Worm (Caenorhabditis elegans) whole organism, mixed stage, embryonic: Measurements from ENCODE around the gene F10D7.10.

Source experiments
- M03D4.4 ChIP-seq: sonication (generic microtip); optimal IDR thresholded peaks from 2 replicates; lab custom pipeline; 2017; ENCODE audit warnings: mild to moderate bottlenecking, missing genetic modification characterization, missing compliant biosample characterization
- bed-3 ChIP-seq: fragments of 200-800 bp; sonication (Bioruptor generic); optimal IDR thresholded peaks from 3 replicates; lab custom pipeline; 2018; ENCODE audit warnings: mild to moderate bottlenecking, missing genetic modification characterization, moderate library complexity, missing compliant biosample characterization
- ceh-39 ChIP-seq: fragments of 150-350 bp; optimal IDR thresholded peaks from 2 replicates; lab custom pipeline; 2014; ENCODE audit warnings: missing biosample characterization, missing genetic modification characterization
- ceh-43 ChIP-seq: fragments of 200-800 bp; sonication (Bioruptor generic); optimal IDR thresholded peaks from 2 replicates; lab custom pipeline; 2018; ENCODE audit warnings: mild to moderate bottlenecking, missing genetic modification characterization, moderate library complexity, missing compliant biosample characterization
- ceh-83 ChIP-seq: fragments of 200-800 bp; sonication (Bioruptor generic); optimal IDR thresholded peaks from 2 replicates; lab custom pipeline; 2018; ENCODE audit warnings: mild to moderate bottlenecking, missing genetic modification characterization, missing compliant biosample characterization
- ces-1 ChIP-seq: fragments of 150-350 bp; optimal IDR thresholded peaks from 2 replicates; lab custom pipeline; 2014; ENCODE audit warnings: missing biosample characterization, missing genetic modification reagents, missing genetic modification characterization
- cnd-1 ChIP-seq: fragments of 200-800 bp; sonication (Bioruptor generic); optimal IDR thresholded peaks from 2 replicates; lab custom pipeline; 2018; ENCODE audit warnings: mild to moderate bottlenecking, missing genetic modification characterization, missing compliant biosample characterization
- elt-3 ChIP-seq: fragments of 150-350 bp; optimal IDR thresholded peaks from 2 replicates; lab custom pipeline; 2014; ENCODE audit warnings: missing biosample characterization, missing genetic modification characterization
- flh-1 ChIP-seq: fragments of 200-800 bp; sonication (Bioruptor generic); optimal IDR thresholded peaks from 2 replicates; lab custom pipeline; 2018; ENCODE audit warnings: mild to moderate bottlenecking, missing genetic modification characterization, moderate library complexity, missing compliant biosample characterization
- hlh-1 ChIP-seq: fragments of 150-350 bp; optimal IDR thresholded peaks from 2 replicates; lab custom pipeline; 2014; ENCODE audit warnings: missing biosample characterization, missing genetic modification reagents, missing genetic modification characterization
- lin-13 ChIP-seq: fragments of 150-350 bp; optimal IDR thresholded peaks from 2 replicates; lab custom pipeline; 2014; ENCODE audit warnings: missing biosample characterization, missing genetic modification characterization
- lin-32 ChIP-seq: fragments of 200-800 bp; sonication (Bioruptor generic); optimal IDR thresholded peaks from 2 replicates; lab custom pipeline; 2018; ENCODE audit warnings: mild to moderate bottlenecking, missing genetic modification characterization, missing compliant biosample characterization
- lsy-2 ChIP-seq: fragments of 150-350 bp; optimal IDR thresholded peaks from 2 replicates; lab custom pipeline; 2014; ENCODE audit warnings: missing biosample characterization, missing genetic modification characterization
- mab-5 ChIP-seq: fragments of 150-350 bp; optimal IDR thresholded peaks from 2 replicates; lab custom pipeline; 2014; ENCODE audit warnings: missing biosample characterization, missing genetic modification characterization
- mep-1 ChIP-seq: fragments of 150-350 bp; optimal IDR thresholded peaks from 2 replicates; lab custom pipeline; 2017; ENCODE audit warnings: missing biosample characterization, missing genetic modification reagents, missing genetic modification characterization, inconsistent platforms
- mls-2 ChIP-seq: sonication (generic microtip); optimal IDR thresholded peaks from 2 replicates; lab custom pipeline; 2016; ENCODE audit warnings: mild to moderate bottlenecking, missing genetic modification characterization, moderate library complexity, missing compliant biosample characterization
- nhr-12 ChIP-seq: fragments of 150-350 bp; optimal IDR thresholded peaks from 2 replicates; lab custom pipeline; 2014; ENCODE audit warnings: missing biosample characterization, missing genetic modification characterization
- nhr-2 ChIP-seq: fragments of 150-350 bp; optimal IDR thresholded peaks from 2 replicates; lab custom pipeline; 2014; ENCODE audit warnings: missing biosample characterization, missing genetic modification characterization
- nhr-237 ChIP-seq: fragments of 150-350 bp; optimal IDR thresholded peaks from 2 replicates; lab custom pipeline; 2014; ENCODE audit warnings: missing biosample characterization, missing genetic modification characterization
- nhr-28 ChIP-seq: fragments of 150-350 bp; optimal IDR thresholded peaks from 2 replicates; lab custom pipeline; 2014; ENCODE audit warnings: missing biosample characterization, missing genetic modification characterization
- nhr-76 ChIP-seq: sonication (generic microtip); optimal IDR thresholded peaks from 2 replicates; lab custom pipeline; 2017; ENCODE audit warnings: missing biosample characterization, missing genetic modification characterization
- pha-4 ChIP-seq: fragments of 150-350 bp; optimal IDR thresholded peaks from 2 replicates; lab custom pipeline; 2018; ENCODE audit warnings: missing biosample characterization, missing genetic modification reagents, missing genetic modification characterization
- sem-2 ChIP-seq: fragments of 200-800 bp; sonication (Bioruptor generic); optimal IDR thresholded peaks from 2 replicates; lab custom pipeline; 2018; ENCODE audit warnings: mild to moderate bottlenecking, missing genetic modification characterization, missing compliant biosample characterization
- sptf-1 ChIP-seq: sonication (generic microtip); optimal IDR thresholded peaks from 2 replicates; lab custom pipeline; 2017; ENCODE audit warnings: mild to moderate bottlenecking, missing genetic modification characterization, moderate library complexity, missing compliant biosample characterization
- tbx-8 ChIP-seq: fragments of 200-800 bp; sonication (Bioruptor generic); optimal IDR thresholded peaks from 2 replicates; lab custom pipeline; 2018; ENCODE audit warnings: mild to moderate bottlenecking, missing genetic modification characterization, moderate library complexity, missing compliant biosample characterization
- unc-120 ChIP-seq: sonication (generic microtip); optimal IDR thresholded peaks from 2 replicates; lab custom pipeline; 2017; ENCODE audit warnings: missing genetic modification characterization, missing compliant biosample characterization; ENCODE audit not compliant: poor library complexity, severe bottlenecking
- unc-39 ChIP-seq: fragments of 150-350 bp; optimal IDR thresholded peaks from 2 replicates; lab custom pipeline; 2014; ENCODE audit warnings: missing biosample characterization, missing genetic modification characterization
- unc-62 ChIP-seq: fragments of 150-350 bp; optimal IDR thresholded peaks from 2 replicates; lab custom pipeline; 2014; ENCODE audit warnings: missing biosample characterization, missing genetic modification reagents, missing genetic modification characterization
- zip-8 ChIP-seq: fragments of 150-350 bp; optimal IDR thresholded peaks from 2 replicates; lab custom pipeline; 2014; ENCODE audit warnings: missing biosample characterization, missing genetic modification characterization
- ztf-11 ChIP-seq: fragments of 150-350 bp; optimal IDR thresholded peaks from 2 replicates; lab custom pipeline; 2014; ENCODE audit warnings: missing biosample characterization, missing genetic modification characterization

Gene F10D7.10

DNA sequence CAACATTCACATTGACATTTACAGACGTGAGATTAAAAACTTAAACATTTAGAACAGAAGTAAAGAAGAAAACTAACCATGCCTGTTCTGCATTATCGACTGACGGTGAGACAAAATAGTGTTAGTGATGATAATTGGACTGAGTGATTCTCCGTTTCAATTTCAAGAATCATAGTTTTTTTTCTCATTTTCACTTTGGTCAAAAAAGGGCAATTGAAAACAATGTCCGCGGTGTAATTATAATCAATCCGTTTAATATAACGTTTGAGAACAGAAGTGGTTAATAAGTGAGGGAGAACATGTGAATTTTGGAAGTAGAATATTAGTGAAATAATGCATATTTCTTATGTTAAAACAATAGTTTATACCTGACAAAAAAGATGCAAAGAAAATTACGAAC lies at the start of gene F10D7.10:
Gene F10D7.10 (minus strand): TSS at position 101 of the 400 bp plus-strand sequence.
- TF ChIP-seq tbx-8 (no peak), unc-120 (tag; lab: Kevin White, UChicago) (no peak), bed-3 (no peak), ces-1 (no peak), nhr-237 (tag; lab: Kevin White, UChicago) (no peak), sptf-1 (no peak)

DNA sequence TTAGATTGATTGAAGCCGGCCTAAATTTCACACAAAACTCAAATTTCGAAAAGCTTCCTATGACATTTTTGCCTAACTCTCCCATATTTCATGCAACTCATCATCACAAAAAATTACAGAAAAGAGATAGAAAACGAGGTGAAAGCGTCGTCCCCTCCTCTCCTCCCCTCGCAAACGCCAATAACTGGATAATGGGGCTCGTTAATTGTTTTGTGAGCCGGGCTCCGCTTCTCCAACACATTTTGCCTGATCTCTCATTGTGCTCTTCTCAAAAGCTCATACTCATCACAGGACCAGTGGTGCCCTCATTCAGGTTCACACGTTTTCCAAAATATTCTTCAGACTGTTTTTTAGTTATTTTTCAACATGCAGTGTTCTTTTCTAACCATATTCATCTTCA lies 49.2 kb upstream of the F10D7.10 start, which contains the start of gene pbo-6:
Gene pbo-6 (plus strand): TSS at position 240 of the 400 bp plus-strand sequence.
- TF ChIP-seq unc-62 (no peak), nhr-2 (tag; lab: Kevin White, UChicago) (no peak), nhr-76 (no peak), cnd-1 (tag; lab: Kevin White, UChicago) (no peak), mls-2 (tag; lab: Kevin White, UChicago) (no peak), zip-8 (no peak), unc-39 (tag; lab: Kevin White, UChicago) (no peak), nhr-12 (tag; lab: Kevin White, UChicago) (no peak), hlh-1 (tag; lab: Kevin White, UChicago) (no peak), elt-3 (tag; lab: Kevin White, UChicago) (no peak), ceh-83 (GFP tag; lab: Kevin White, UChicago) (no peak)

DNA sequence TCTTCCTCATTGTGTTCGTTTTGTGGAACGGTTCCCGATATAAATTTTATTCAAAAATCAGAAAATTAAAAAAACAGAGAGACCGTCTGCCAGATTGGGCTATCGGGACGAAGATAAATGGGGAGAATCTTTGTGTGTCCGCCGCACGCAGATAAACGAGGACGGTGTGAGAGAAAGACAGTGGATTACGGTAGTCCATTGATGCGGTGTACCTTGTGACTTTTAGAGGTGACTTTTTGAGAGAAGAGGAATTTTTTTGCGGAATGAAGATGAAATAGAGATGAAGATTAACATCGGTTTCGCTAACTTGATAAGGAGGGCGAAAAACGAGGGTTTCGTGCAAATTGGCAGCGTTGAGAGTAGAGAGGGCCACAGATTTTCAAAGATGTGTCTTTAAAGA lies 48.2 kb upstream of the F10D7.10 start:
- TF ChIP-seq ceh-39 (tag; lab: Kevin White, UChicago) (no peak), cnd-1 (tag; lab: Kevin White, UChicago) (no peak), zip-8 (no peak), mls-2 (tag; lab: Kevin White, UChicago) (no peak), flh-1 (GFP tag; lab: Kevin White, UChicago) (no peak), bed-3 (no peak), unc-62 (no peak), lsy-2 (tag; lab: Kevin White, UChicago) (no peak), ceh-43 (no peak), lin-32 (GFP tag; lab: Kevin White, UChicago) (no peak), M03D4.4 (tag; lab: Kevin White, UChicago) (no peak), ceh-83 (GFP tag; lab: Kevin White, UChicago) (no peak), ztf-11 (tag; lab: Kevin White, UChicago) (no peak)

DNA sequence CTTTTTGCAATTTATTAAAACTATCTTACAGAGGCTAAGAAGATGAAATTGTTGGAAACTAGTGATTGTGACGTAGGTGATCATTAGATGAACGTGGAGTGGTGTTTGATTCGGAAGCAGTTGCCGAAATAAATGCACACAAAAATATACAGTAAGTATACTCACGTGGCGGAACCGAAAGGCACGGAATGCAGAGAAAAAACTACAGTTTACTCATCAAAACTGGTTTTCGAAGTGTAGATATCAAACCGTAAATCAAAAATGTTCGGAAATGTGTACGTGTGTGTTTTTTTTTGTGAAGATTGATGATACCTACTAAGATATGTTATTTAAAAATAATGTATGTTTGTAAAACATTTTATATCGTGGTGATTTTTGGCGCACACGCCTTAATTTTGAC lies 47.1 kb upstream of the F10D7.10 start:
- TF ChIP-seq tbx-8 (no peak), M03D4.4 (tag; lab: Kevin White, UChicago) (no peak), unc-120 (tag; lab: Kevin White, UChicago) (no peak), cnd-1 (tag; lab: Kevin White, UChicago) (no peak), elt-3 (tag; lab: Kevin White, UChicago) (no peak), lin-13 (tag; lab: Kevin White, UChicago) (no peak), ztf-11 (tag; lab: Kevin White, UChicago) (no peak), lsy-2 (tag; lab: Kevin White, UChicago) (no peak), nhr-28 (tag; lab: Kevin White, UChicago) (no peak), zip-8 (no peak), hlh-1 (tag; lab: Kevin White, UChicago) (no peak), flh-1 (GFP tag; lab: Kevin White, UChicago) (no peak), unc-39 (tag; lab: Kevin White, UChicago) (no peak), ceh-43 (no peak), pha-4 (tag; lab: Kevin White, UChicago) (no peak)

DNA sequence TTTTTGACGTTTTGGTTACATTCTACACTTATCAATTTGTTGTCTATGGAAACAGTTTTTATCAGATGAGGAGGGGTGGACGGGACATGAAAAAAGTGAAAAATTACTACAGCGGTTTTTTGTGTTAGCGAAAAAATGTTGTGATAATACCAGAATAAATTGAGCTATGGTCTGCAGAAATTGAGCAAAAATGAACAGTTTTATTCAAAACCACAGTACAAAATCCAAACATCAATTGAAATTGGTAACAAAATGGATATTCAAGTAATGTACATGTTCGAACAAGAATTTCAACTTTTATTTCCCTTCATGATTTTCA lies 45.0 kb upstream of the F10D7.10 start:
- TF ChIP-seq unc-62 (no peak), ceh-83 (GFP tag; lab: Kevin White, UChicago) (no peak), sem-2 (no peak), mab-5 (tag; lab: Kevin White, UChicago) (no peak), lsy-2 (tag; lab: Kevin White, UChicago) (no peak), zip-8 (no peak), nhr-12 (tag; lab: Kevin White, UChicago) (no peak), mep-1 (tag; lab: Kevin White, UChicago) (no peak), M03D4.4 (tag; lab: Kevin White, UChicago) (no peak), flh-1 (GFP tag; lab: Kevin White, UChicago) (no peak)
